Worm (Caenorhabditis elegans) whole organism, late embryonic: ENCODE measurements around the gene ckb-2.

Source experiments
- ama-1 ChIP-seq: fragments of 150-350 bp; optimal IDR thresholded peaks from 2 replicates; lab custom pipeline; 2014
- ceh-24 ChIP-seq: sonication (generic microtip); optimal IDR thresholded peaks from 2 replicates; lab custom pipeline; 2016; ENCODE audit warnings: mild to moderate bottlenecking, missing genetic modification characterization, missing compliant biosample characterization
- dve-1 ChIP-seq: sonication (generic microtip); optimal IDR thresholded peaks from 2 replicates; lab custom pipeline; 2017; ENCODE audit warnings: antibody characterized with exemption, mild to moderate bottlenecking, missing genetic modification characterization, missing compliant biosample characterization
- lim-6 ChIP-seq: sonication (generic microtip); optimal IDR thresholded peaks from 2 replicates; lab custom pipeline; 2016; ENCODE audit warnings: missing genetic modification characterization, missing compliant biosample characterization
- nfya-1 ChIP-seq: sonication (generic microtip); optimal IDR thresholded peaks from 2 replicates; lab custom pipeline; 2017; ENCODE audit warnings: missing genetic modification characterization, mild to moderate bottlenecking, missing compliant biosample characterization, antibody characterized with exemption, moderate library complexity
- npax-4 ChIP-seq: sonication (generic microtip); optimal IDR thresholded peaks from 2 replicates; lab custom pipeline; 2016; ENCODE audit warnings: missing genetic modification characterization, missing compliant biosample characterization
- pha-4 ChIP-seq: fragments of 150-350 bp; optimal IDR thresholded peaks from 2 replicates; lab custom pipeline; 2018; ENCODE audit warnings: missing biosample characterization, missing genetic modification reagents, missing genetic modification characterization
- pqm-1 ChIP-seq: sonication (generic microtip); optimal IDR thresholded peaks from 2 replicates; lab custom pipeline; 2016; ENCODE audit warnings: missing genetic modification characterization, missing compliant biosample characterization
- tbx-2 ChIP-seq: sonication (generic microtip); optimal IDR thresholded peaks from 2 replicates; lab custom pipeline; 2016; ENCODE audit warnings: missing genetic modification characterization, missing compliant biosample characterization
- unc-55 ChIP-seq: sonication (generic microtip); optimal IDR thresholded peaks from 2 replicates; lab custom pipeline; 2017; ENCODE audit warnings: missing biosample characterization, missing genetic modification reagents, missing genetic modification characterization

ce11 chrIII:4323859-4324258 lies 43.9 kb upstream of the ckb-2 start, which contains the start of gene H38K22.9:
- no peak for TF ChIP-seq tbx-2 (tag; lab: Kevin White, UChicago)
- no peak for TF ChIP-seq nfya-1
- TF ChIP-seq dve-1 = no peak
- no peak for TF ChIP-seq pqm-1
- no peak for TF ChIP-seq unc-55 (GFP tag; lab: Kevin White, UChicago)
- TF ChIP-seq npax-4 (tag; lab: Kevin White, UChicago) = no peak
- TF ChIP-seq lim-6 (tag; lab: Kevin White, UChicago) = no peak
- TF ChIP-seq pha-4 (tag; lab: Kevin White, UChicago) = no peak
- TF ChIP-seq ama-1 (lab: Kevin White, UChicago) = no peak
- TF ChIP-seq ceh-24 (tag; lab: Kevin White, UChicago) = no peak
